Worm (Caenorhabditis elegans) whole organism, midembryonic: Measurements from ENCODE around the gene ZC455.1.

ENCODE experiments used
- flt-1 ChIP-seq: fragments of 200-800 bp; sonication (Bioruptor generic); IDR thresholded peaks from 2 replicates; pipeline ENCODE4 v1.3.6; 2022; ENCODE audit warnings: missing genetic modification characterization, missing compliant biosample characterization
- klf-2 ChIP-seq: fragments of 200-800 bp; sonication (Bioruptor generic); conservative IDR thresholded peaks from 2 replicates; pipeline ENCODE4 v1.3.6; 2022; ENCODE audit warnings: missing genetic modification reagents, missing genetic modification characterization, missing compliant biosample characterization
- med-1 ChIP-seq: sonication (generic microtip); optimal IDR thresholded peaks from 2 replicates; lab custom pipeline; 2017; ENCODE audit warnings: missing genetic modification characterization, mild to moderate bottlenecking, missing compliant biosample characterization, antibody characterized with exemption, missing genetic modification reagents; ENCODE audit not compliant: insufficient read depth
- ref-1 ChIP-seq: fragments of 200-800 bp; sonication (Bioruptor generic); conservative IDR thresholded peaks from 2 replicates; pipeline ENCODE4 v1.3.6; 2022; ENCODE audit warnings: missing genetic modification reagents, missing genetic modification characterization, missing compliant biosample characterization
- tab-1 ChIP-seq: fragments of 200-800 bp; sonication (Bioruptor generic); IDR thresholded peaks from 2 replicates; pipeline ENCODE4 v1.3.6; 2022; ENCODE audit warnings: missing genetic modification characterization, missing compliant biosample characterization
- ztf-23 ChIP-seq: fragments of 200-800 bp; sonication (Bioruptor generic); IDR thresholded peaks from 2 replicates; pipeline ENCODE4 v1.3.6; 2022; ENCODE audit warnings: missing genetic modification reagents, missing genetic modification characterization, missing compliant biosample characterization
- ztf-29 ChIP-seq: fragments of 200-800 bp; sonication (Bioruptor generic); IDR thresholded peaks from 2 replicates; pipeline ENCODE4 v1.3.6; 2022; ENCODE audit warnings: missing genetic modification reagents, missing genetic modification characterization, missing compliant biosample characterization

DNA sequence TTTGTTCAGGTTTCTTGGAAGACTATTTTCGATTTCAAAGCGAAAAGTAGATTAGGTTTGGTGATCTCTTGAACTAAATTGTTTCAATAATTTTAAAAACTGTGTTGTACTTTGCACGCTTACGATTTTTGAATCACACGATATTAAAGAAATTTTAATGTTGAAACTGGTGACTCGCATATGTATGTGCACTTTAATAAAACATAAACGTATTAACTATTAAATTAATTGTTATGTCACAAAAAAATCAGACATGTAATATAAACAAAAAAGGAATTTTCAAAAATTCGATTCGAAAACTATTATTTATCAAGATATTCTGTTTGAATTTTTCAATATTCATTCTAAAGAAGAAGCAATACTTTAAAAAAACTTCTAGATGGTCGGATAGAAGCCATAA lies 53.9 kb downstream of the ZC455.1 start, which contains the start of gene ugt-15:
- no peak for TF ChIP-seq med-1 (GFP tag; lab: Kevin White, UChicago)
- TF ChIP-seq ztf-29 (GFP tag; lab: Robert Waterston, UW) = no peak
- TF ChIP-seq klf-2 = no peak
- TF ChIP-seq ztf-23 = no peak
- TF ChIP-seq tab-1 = no peak
- no peak for TF ChIP-seq flt-1
- TF ChIP-seq ref-1 (GFP tag; lab: Robert Waterston, UW) = no peak
